Worm (Caenorhabditis elegans) whole organism, mixed stage, embryonic: Measurements from ENCODE around the gene str-164.

ENCODE experiments used
- ces-1 ChIP-seq: fragments of 150-350 bp; optimal IDR thresholded peaks from 2 replicates; lab custom pipeline; 2014; ENCODE audit warnings: missing biosample characterization, missing genetic modification reagents, missing genetic modification characterization
- lin-13 ChIP-seq: fragments of 150-350 bp; optimal IDR thresholded peaks from 2 replicates; lab custom pipeline; 2014; ENCODE audit warnings: missing biosample characterization, missing genetic modification characterization
- mab-5 ChIP-seq: fragments of 150-350 bp; optimal IDR thresholded peaks from 2 replicates; lab custom pipeline; 2014; ENCODE audit warnings: missing biosample characterization, missing genetic modification characterization
- mep-1 ChIP-seq: fragments of 150-350 bp; optimal IDR thresholded peaks from 2 replicates; lab custom pipeline; 2017; ENCODE audit warnings: missing biosample characterization, missing genetic modification reagents, missing genetic modification characterization, inconsistent platforms
- nhr-12 ChIP-seq: fragments of 150-350 bp; optimal IDR thresholded peaks from 2 replicates; lab custom pipeline; 2014; ENCODE audit warnings: missing biosample characterization, missing genetic modification characterization
- nhr-237 ChIP-seq: fragments of 150-350 bp; optimal IDR thresholded peaks from 2 replicates; lab custom pipeline; 2014; ENCODE audit warnings: missing biosample characterization, missing genetic modification characterization
- nhr-76 ChIP-seq: sonication (generic microtip); optimal IDR thresholded peaks from 2 replicates; lab custom pipeline; 2017; ENCODE audit warnings: missing biosample characterization, missing genetic modification characterization
- pha-4 ChIP-seq: fragments of 150-350 bp; optimal IDR thresholded peaks from 2 replicates; lab custom pipeline; 2018; ENCODE audit warnings: missing biosample characterization, missing genetic modification reagents, missing genetic modification characterization
- ztf-11 ChIP-seq: fragments of 150-350 bp; optimal IDR thresholded peaks from 2 replicates; lab custom pipeline; 2014; ENCODE audit warnings: missing biosample characterization, missing genetic modification characterization

- TF ChIP-seq mep-1 (tag; lab: Kevin White, UChicago) (no peak), nhr-237 (tag; lab: Kevin White, UChicago) (no peak), nhr-76 (tag; lab: Kevin White, UChicago) (no peak), ztf-11 (tag; lab: Kevin White, UChicago) (no peak), mab-5 (tag; lab: Kevin White, UChicago) (no peak), ces-1 (GFP tag; lab: Kevin White, UChicago) (no peak), nhr-12 (tag; lab: Kevin White, UChicago) (no peak), lin-13 (tag; lab: Kevin White, UChicago) (no peak), pha-4 (tag; lab: Kevin White, UChicago) (no peak)
These were observed 36.4 kb downstream of the str-164 start for ce11 chrIV:4996956-4997355.
